Worm (Caenorhabditis elegans): ENCODE data around the gene C49G7.13.

C49G7.13 gene

DNA sequence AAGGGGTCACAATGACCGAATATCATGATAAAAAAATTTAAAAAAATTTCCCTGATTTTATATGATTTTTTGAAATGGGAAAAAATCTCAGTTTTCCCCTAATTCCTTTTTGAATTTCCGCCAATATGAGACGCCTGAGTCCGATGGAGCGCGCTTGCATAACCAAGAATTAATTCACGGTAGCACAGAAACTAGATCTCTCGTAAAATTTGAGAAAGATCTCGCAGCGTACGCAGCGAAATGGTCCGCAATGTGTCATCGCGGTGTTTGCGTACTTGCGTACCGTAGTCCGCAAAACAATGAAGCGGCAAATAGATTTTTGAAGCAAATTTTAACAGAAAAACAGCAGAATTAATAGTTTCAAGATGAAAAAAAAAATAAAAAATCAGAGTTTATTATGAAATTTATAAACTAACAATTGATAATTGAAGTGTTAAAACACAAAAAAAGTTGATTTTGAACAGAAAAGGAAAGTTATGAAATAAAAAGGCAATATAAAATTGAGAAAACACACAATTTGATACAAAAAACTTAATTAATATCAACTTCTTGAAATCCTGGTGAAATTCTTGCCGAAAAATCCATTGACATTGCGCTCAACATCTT lies 27.8 kb downstream of the C49G7.13 start:
- TF ChIP-seq lsy-2 (tag; optimal IDR thresholded peaks at IDR 0.05) (peak; percentile 63 to 89), gmeb-1 (tag; optimal IDR thresholded peaks at IDR 0.05) (peak; percentile 36)

DNA sequence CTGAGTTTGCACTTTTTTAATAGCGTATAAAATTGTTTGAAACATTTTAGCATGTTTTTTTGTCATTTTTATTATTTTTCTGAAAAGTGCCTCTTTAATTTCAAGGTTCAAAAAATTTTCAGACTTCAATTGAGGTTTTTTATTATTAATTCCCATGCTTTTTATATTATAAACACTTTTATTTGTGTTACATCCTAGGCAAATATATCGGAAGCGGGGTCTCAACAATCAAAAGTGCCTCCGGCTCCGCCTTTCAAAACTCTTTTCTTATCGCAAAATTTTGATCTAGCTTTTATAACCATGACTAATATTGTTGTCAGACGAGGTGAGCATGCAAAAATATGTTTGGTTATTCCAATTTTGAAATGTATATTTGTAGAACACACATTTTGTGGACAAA lies 37.5 kb downstream of the C49G7.13 start, which contains the start of gene otpl-2:
otpl-2 (plus strand) TSS at position 301 of the 400 bp plus-strand sequence.
- TF ChIP-seq sma-9 (GFP tag; optimal IDR thresholded peaks at IDR 0.05), result no peak
- TF ChIP-seq sma-9 (tag; optimal IDR thresholded peaks at IDR 0.05), result no peak
- TF ChIP-seq C34F6.9 (tag; optimal IDR thresholded peaks at IDR 0.05), result no peak
- no peak for TF ChIP-seq egl-27 (tag; optimal IDR thresholded peaks at IDR 0.05)
- TF ChIP-seq elt-3 (tag; optimal IDR thresholded peaks at IDR 0.05), result no peak
- TF ChIP-seq nhr-6 (tag; optimal IDR thresholded peaks at IDR 0.05), result no peak
- TF ChIP-seq unc-39 (tag; optimal IDR thresholded peaks at IDR 0.05), result no peak
- TF ChIP-seq R02D3.7 (tag; optimal IDR thresholded peaks at IDR 0.05), result no peak
- no peak for TF ChIP-seq fos-1 (tag; optimal IDR thresholded peaks at IDR 0.05)
- no peak for TF ChIP-seq elt-1 (tag; optimal IDR thresholded peaks at IDR 0.05)
- TF ChIP-seq mdl-1 (tag; optimal IDR thresholded peaks at IDR 0.05), result no peak
- no peak for TF ChIP-seq nhr-11 (tag; optimal IDR thresholded peaks at IDR 0.05)
- no peak for TF ChIP-seq lin-39 (tag; optimal IDR thresholded peaks at IDR 0.05)

DNA sequence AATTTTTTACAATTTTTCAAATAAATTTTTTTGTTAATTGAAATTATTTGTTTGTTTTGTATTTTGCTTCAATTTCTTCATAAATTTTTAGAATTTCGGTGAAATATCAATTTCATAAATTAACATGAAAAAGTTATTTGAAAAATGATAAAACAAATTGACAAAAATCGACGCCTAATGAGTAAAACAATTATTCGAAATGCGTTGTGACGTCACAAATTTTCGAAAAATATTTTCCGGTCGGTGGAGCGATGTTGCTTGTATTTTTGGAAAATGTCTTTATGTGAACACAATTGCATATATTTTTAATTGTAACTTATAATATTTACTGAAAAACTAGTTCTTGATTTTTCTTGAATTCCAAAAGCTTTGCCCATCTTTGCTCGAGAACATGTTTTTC lies 44.6 kb downstream of the C49G7.13 start:
- TF ChIP-seq nhr-10 (tag; optimal IDR thresholded peaks at IDR 0.05) (no peak), nhr-25 (tag; optimal IDR thresholded peaks at IDR 0.05) (no peak), peb-1 (tag; optimal IDR thresholded peaks at IDR 0.05) (no peak), unc-62 (GFP tag; optimal IDR thresholded peaks at IDR 0.05) (no peak), nhr-129 (tag; optimal IDR thresholded peaks at IDR 0.05) (no peak), lin-39 (tag; optimal IDR thresholded peaks at IDR 0.05) (no peak), egl-27 (tag; optimal IDR thresholded peaks at IDR 0.05) (no peak), mab-5 (tag; optimal IDR thresholded peaks at IDR 0.05) (no peak), ama-1 (optimal IDR thresholded peaks at IDR 0.05) (no peak), Y55F3AM.14 (GFP tag; optimal IDR thresholded peaks at IDR 0.05) (no peak), F13H6.1 (tag; optimal IDR thresholded peaks at IDR 0.05) (no peak), snpc-4 (tag; optimal IDR thresholded peaks at IDR 0.05) (no peak), nhr-21 (tag; optimal IDR thresholded peaks at IDR 0.05) (no peak), nhr-12 (tag; optimal IDR thresholded peaks at IDR 0.05) (no peak), fos-1 (tag; optimal IDR thresholded peaks at IDR 0.05) (no peak), sem-4 (tag; optimal IDR thresholded peaks at IDR 0.05) (no peak), nhr-11 (tag; optimal IDR thresholded peaks at IDR 0.05) (no peak)

DNA sequence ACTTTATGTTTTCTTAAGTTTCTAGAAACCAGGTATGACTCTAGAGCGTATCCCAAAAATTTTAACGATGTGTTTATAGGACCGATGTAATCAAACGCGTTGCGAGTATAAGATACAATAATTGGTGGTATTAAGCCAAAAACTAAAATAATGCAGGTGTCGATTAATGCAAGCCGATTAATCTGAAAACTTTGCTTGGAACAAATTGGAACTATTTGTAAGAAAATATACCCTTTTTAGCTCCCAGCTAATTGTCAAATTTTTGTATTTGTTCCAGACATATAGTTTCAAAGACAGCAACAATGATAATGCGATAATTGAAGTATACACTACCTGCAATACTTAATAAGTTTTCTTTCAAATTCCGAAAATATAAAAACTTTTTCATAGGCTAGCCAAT lies 45.4 kb downstream of the C49G7.13 start, which contains the start of gene srh-211:
srh-211 (minus strand) TSS at position 101 of the 400 bp plus-strand sequence.
- TF ChIP-seq nhr-25 (tag; optimal IDR thresholded peaks at IDR 0.05) (no peak), unc-39 (tag; optimal IDR thresholded peaks at IDR 0.05) (no peak), nhr-77 (tag; optimal IDR thresholded peaks at IDR 0.05) (no peak), skn-1 (tag; optimal IDR thresholded peaks at IDR 0.05) (no peak), gmeb-1 (tag; optimal IDR thresholded peaks at IDR 0.05) (no peak), unc-62 (GFP tag; optimal IDR thresholded peaks at IDR 0.05) (no peak), ztf-11 (tag; optimal IDR thresholded peaks at IDR 0.05) (no peak)

DNA sequence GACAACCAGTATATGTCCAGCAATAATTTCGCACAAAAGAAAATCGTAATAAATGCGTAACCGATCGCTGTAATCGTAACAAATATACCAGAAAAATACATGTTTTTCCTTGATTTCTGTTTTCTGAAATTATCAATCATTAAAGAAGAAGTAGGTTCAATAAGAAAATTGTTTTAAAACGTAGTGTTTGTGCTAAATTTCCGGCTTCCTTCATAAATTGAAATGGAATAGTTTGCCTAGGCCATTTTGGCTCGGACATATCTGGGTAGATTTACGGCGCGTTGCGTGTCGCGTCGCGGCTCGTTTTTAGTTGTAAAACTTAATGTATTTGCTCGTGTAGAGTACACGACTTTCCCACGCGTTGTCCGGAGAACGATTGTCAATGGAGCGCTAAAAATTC lies 47.0 kb downstream of the C49G7.13 start, which contains the start of gene F38H12.5:
F38H12.5 (minus strand) TSS at position 101 of the 400 bp plus-strand sequence.
- TF ChIP-seq lin-13 (GFP tag; optimal IDR thresholded peaks at IDR 0.05), result no peak
- no peak for TF ChIP-seq nhr-12 (tag; optimal IDR thresholded peaks at IDR 0.05)
- TF ChIP-seq egl-27 (tag; optimal IDR thresholded peaks at IDR 0.05), result no peak
- no peak for TF ChIP-seq sma-3 (GFP tag; optimal IDR thresholded peaks at IDR 0.05)
- TF ChIP-seq Y55F3AM.14 (GFP tag; optimal IDR thresholded peaks at IDR 0.05), result no peak
- no peak for TF ChIP-seq sem-4 (tag; optimal IDR thresholded peaks at IDR 0.05)
- TF ChIP-seq R02D3.7 (tag; optimal IDR thresholded peaks at IDR 0.05), result no peak
- TF ChIP-seq dmd-4 (tag; optimal IDR thresholded peaks at IDR 0.05), result no peak
- no peak for TF ChIP-seq nhr-129 (tag; optimal IDR thresholded peaks at IDR 0.05)
- no peak for TF ChIP-seq nhr-77 (tag; optimal IDR thresholded peaks at IDR 0.05)
